Worm (Caenorhabditis elegans) whole organism, midembryonic: Measurements from ENCODE around the gene dpff-1.
A peak's percentile ranks its signal among the peaks of the same experiment; 100 is the strongest.

Experiments
- T22C8.4 ChIP-seq: fragments of 200-800 bp; sonication (Bioruptor generic); IDR thresholded peaks from 2 replicates; pipeline ENCODE4 v1.3.6; 2022; ENCODE audit warnings: missing genetic modification characterization, missing compliant biosample characterization
- cog-1 ChIP-seq: sonication (generic microtip); optimal IDR thresholded peaks from 2 replicates; lab custom pipeline; 2016; ENCODE audit warnings: missing genetic modification characterization, missing compliant biosample characterization
- flt-1 ChIP-seq: fragments of 200-800 bp; sonication (Bioruptor generic); IDR thresholded peaks from 2 replicates; pipeline ENCODE4 v1.3.6; 2022; ENCODE audit warnings: missing genetic modification characterization, missing compliant biosample characterization
- klf-2 ChIP-seq: fragments of 200-800 bp; sonication (Bioruptor generic); conservative IDR thresholded peaks from 2 replicates; pipeline ENCODE4 v1.3.6; 2022; ENCODE audit warnings: missing genetic modification reagents, missing genetic modification characterization, missing compliant biosample characterization
- med-1 ChIP-seq: sonication (generic microtip); optimal IDR thresholded peaks from 2 replicates; lab custom pipeline; 2017; ENCODE audit warnings: missing genetic modification characterization, mild to moderate bottlenecking, missing compliant biosample characterization, antibody characterized with exemption, missing genetic modification reagents; ENCODE audit not compliant: insufficient read depth
- ref-1 ChIP-seq: fragments of 200-800 bp; sonication (Bioruptor generic); conservative IDR thresholded peaks from 2 replicates; pipeline ENCODE4 v1.3.6; 2022; ENCODE audit warnings: missing genetic modification reagents, missing genetic modification characterization, missing compliant biosample characterization
- tab-1 ChIP-seq: fragments of 200-800 bp; sonication (Bioruptor generic); IDR thresholded peaks from 2 replicates; pipeline ENCODE4 v1.3.6; 2022; ENCODE audit warnings: missing genetic modification characterization, missing compliant biosample characterization
- ztf-23 ChIP-seq: fragments of 200-800 bp; sonication (Bioruptor generic); IDR thresholded peaks from 2 replicates; pipeline ENCODE4 v1.3.6; 2022; ENCODE audit warnings: missing genetic modification reagents, missing genetic modification characterization, missing compliant biosample characterization
- ztf-29 ChIP-seq: fragments of 200-800 bp; sonication (Bioruptor generic); IDR thresholded peaks from 2 replicates; pipeline ENCODE4 v1.3.6; 2022; ENCODE audit warnings: missing genetic modification reagents, missing genetic modification characterization, missing compliant biosample characterization

dpff-1 gene

ce11 chrIII:5945865-5946264, 39.7 kb upstream of the dpff-1 start, which contains the start of gene F25B5.5:
F25B5.5 (minus strand) TSS chrIII:5946124.
- TF ChIP-seq cog-1 (tag; lab: Kevin White, UChicago) (no peak), flt-1 (GFP tag; lab: Robert Waterston, UW) (no peak), ref-1 (GFP tag; lab: Robert Waterston, UW) (no peak), T22C8.4 (GFP tag; lab: Robert Waterston, UW) (no peak), tab-1 (GFP tag; lab: Robert Waterston, UW) (no peak), klf-2 (GFP tag; lab: Robert Waterston, UW) (no peak), ztf-29 (GFP tag; lab: Robert Waterston, UW) (no peak), ztf-23 (GFP tag; lab: Robert Waterston, UW) (no peak), med-1 (no peak)

- TF ChIP-seq ztf-29 (GFP tag; lab: Robert Waterston, UW) (no peak), klf-2 (GFP tag; lab: Robert Waterston, UW) (no peak), ztf-23 (GFP tag; lab: Robert Waterston, UW) (no peak), med-1 (no peak), T22C8.4 (GFP tag; lab: Robert Waterston, UW) (0 out of 2 replicates have a peak, but pooled peaks have one; percentile 7), tab-1 (GFP tag; lab: Robert Waterston, UW) (0 out of 2 replicates have a peak, but pooled peaks have one; percentile 20)
These were observed 37.4 kb upstream of the dpff-1 start for ce11 chrIII:5943368-5944180.

ce11 chrIII:5942104-5942503, 36.0 kb upstream of the dpff-1 start:
- no peak for TF ChIP-seq flt-1 (GFP tag; lab: Robert Waterston, UW)

ce11 chrIII:5940525-5940974, 34.4 kb upstream of the dpff-1 start:
- TF ChIP-seq T22C8.4 (GFP tag; lab: Robert Waterston, UW) = peak; percentile 92
- TF ChIP-seq cog-1 (tag; lab: Kevin White, UChicago) = no peak
- 0 out of 2 replicates have a peak, but pooled peaks have one; percentile 19 for TF ChIP-seq ztf-23 (GFP tag; lab: Robert Waterston, UW)
- peak; percentile 68; the same call in 1 of the 2 replicates for TF ChIP-seq flt-1 (GFP tag; lab: Robert Waterston, UW)

- TF ChIP-seq flt-1 (GFP tag; lab: Robert Waterston, UW) (peak; percentile 43; the same call in 1 of the 2 replicates), ref-1 (GFP tag; lab: Robert Waterston, UW) (no peak), tab-1 (GFP tag; lab: Robert Waterston, UW) (0 out of 2 replicates have a peak, but pooled peaks have one; percentile 61), med-1 (no peak)
These were observed 33.5 kb upstream of the dpff-1 start, which contains the start of gene ubq-1 for ce11 chrIII:5939453-5940296. ubq-1 (plus strand) TSS chrIII:5940254.

ce11 chrIII:5938790-5939452, 32.8 kb upstream of the dpff-1 start:
- TF ChIP-seq ztf-23 (GFP tag; lab: Robert Waterston, UW) = no peak
- no peak for TF ChIP-seq klf-2 (GFP tag; lab: Robert Waterston, UW)
- no peak for TF ChIP-seq flt-1 (GFP tag; lab: Robert Waterston, UW)
- no peak for TF ChIP-seq ref-1 (GFP tag; lab: Robert Waterston, UW)
- TF ChIP-seq med-1 = no peak
- TF ChIP-seq tab-1 (GFP tag; lab: Robert Waterston, UW) = no peak
- TF ChIP-seq ztf-29 (GFP tag; lab: Robert Waterston, UW) = no peak
- no peak for TF ChIP-seq T22C8.4 (GFP tag; lab: Robert Waterston, UW)
- TF ChIP-seq cog-1 (tag; lab: Kevin White, UChicago) = no peak

ce11 chrIII:5938013-5938412, 31.9 kb upstream of the dpff-1 start:
- TF ChIP-seq ztf-23 (GFP tag; lab: Robert Waterston, UW) (peak; percentile 11; the same call in 1 of the 2 replicates), cog-1 (tag; lab: Kevin White, UChicago) (no peak)

- no peak for TF ChIP-seq med-1
- TF ChIP-seq klf-2 (GFP tag; lab: Robert Waterston, UW) = no peak
- TF ChIP-seq ztf-23 (GFP tag; lab: Robert Waterston, UW) = no peak
- TF ChIP-seq flt-1 (GFP tag; lab: Robert Waterston, UW) = no peak
- no peak for TF ChIP-seq ztf-29 (GFP tag; lab: Robert Waterston, UW)
These were observed 30.8 kb upstream of the dpff-1 start, which contains the start of gene EGAP1.1 for ce11 chrIII:5936992-5937391. EGAP1.1 (minus strand) TSS chrIII:5937220.

- no peak for TF ChIP-seq T22C8.4 (GFP tag; lab: Robert Waterston, UW)
- no peak for TF ChIP-seq ref-1 (GFP tag; lab: Robert Waterston, UW)
- no peak for TF ChIP-seq klf-2 (GFP tag; lab: Robert Waterston, UW)
- no peak for TF ChIP-seq tab-1 (GFP tag; lab: Robert Waterston, UW)
- no peak for TF ChIP-seq ztf-29 (GFP tag; lab: Robert Waterston, UW)
- no peak for TF ChIP-seq flt-1 (GFP tag; lab: Robert Waterston, UW)
- no peak for TF ChIP-seq cog-1 (tag; lab: Kevin White, UChicago)
- no peak for TF ChIP-seq ztf-23 (GFP tag; lab: Robert Waterston, UW)
- TF ChIP-seq med-1 = no peak
These were observed 28.1 kb upstream of the dpff-1 start for ce11 chrIII:5934138-5934658.
